Fruit fly (Drosophila melanogaster) whole organism, prepupa: ENCODE results near the gene CG16824.

Experiments used
- CG6854 ChIP-seq: fragments of 200-800 bp; sonication (Bioruptor generic); optimal IDR thresholded peaks from 2 replicates; lab custom pipeline; 2017; ENCODE audit warnings: missing biosample characterization, mild to moderate bottlenecking, missing genetic modification characterization
- CG9139 ChIP-seq: fragments of 200-800 bp; sonication (Bioruptor generic); optimal IDR thresholded peaks from 3 replicates; lab custom pipeline; 2017; ENCODE audit warnings: missing biosample characterization, mild to moderate bottlenecking, missing genetic modification characterization
- Eip78C ChIP-seq: fragments of 200-800 bp; sonication (Bioruptor generic); peaks from one replicate; lab custom pipeline; 2016; ENCODE audit warnings: missing biosample characterization, missing genetic modification characterization
- Hr38 ChIP-seq: sonication (Bioruptor generic); optimal IDR thresholded peaks from 2 replicates; lab custom pipeline; 2016; ENCODE audit warnings: missing biosample characterization, missing genetic modification characterization

DNA sequence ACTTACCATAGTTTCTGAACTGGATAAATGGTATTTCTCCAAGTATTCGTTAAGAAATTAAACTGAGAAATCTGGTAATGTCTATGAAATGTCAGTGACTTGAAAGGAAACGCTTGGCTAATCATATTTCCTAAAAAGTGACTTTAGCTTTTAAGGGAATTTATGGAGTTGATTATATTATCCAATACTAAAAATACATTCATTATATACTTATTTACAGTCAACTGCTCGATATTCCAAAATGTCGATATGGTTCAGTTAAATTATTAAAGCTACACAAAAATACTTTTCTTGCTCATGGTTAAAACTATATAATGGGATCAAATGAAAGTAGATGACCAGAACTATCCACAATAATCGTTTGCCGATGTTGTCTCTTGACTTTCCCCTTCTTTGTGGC, 27.0 kb upstream of the CG16824 start, which contains the start of gene CG31848:
- TF ChIP-seq CG6854 (GFP tag; lab: Kevin White, UChicago) (no peak), CG9139 (GFP tag; lab: Kevin White, UChicago) (no peak), Eip78C (GFP tag; lab: Kevin White, UChicago) (no peak), Hr38 (no peak)
